Worm (Caenorhabditis elegans) whole organism, late embryonic: ENCODE results near the gene tomm-40.

Experiments used
- ama-1 ChIP-seq: fragments of 150-350 bp; optimal IDR thresholded peaks from 2 replicates; lab custom pipeline; 2014
- elt-2 ChIP-seq: sonication (generic microtip); optimal IDR thresholded peaks from 2 replicates; lab custom pipeline; 2016; ENCODE audit warnings: missing genetic modification reagents, missing genetic modification characterization, missing compliant biosample characterization
- gmeb-2 ChIP-seq: sonication (generic microtip); optimal IDR thresholded peaks from 2 replicates; lab custom pipeline; 2016; ENCODE audit warnings: missing genetic modification characterization, inconsistent platforms, missing compliant biosample characterization
- hlh-30 ChIP-seq: sonication (generic microtip); optimal IDR thresholded peaks from 2 replicates; lab custom pipeline; 2017; ENCODE audit warnings: antibody characterized with exemption, missing genetic modification characterization, missing compliant biosample characterization; ENCODE audit not compliant: insufficient read depth

DNA sequence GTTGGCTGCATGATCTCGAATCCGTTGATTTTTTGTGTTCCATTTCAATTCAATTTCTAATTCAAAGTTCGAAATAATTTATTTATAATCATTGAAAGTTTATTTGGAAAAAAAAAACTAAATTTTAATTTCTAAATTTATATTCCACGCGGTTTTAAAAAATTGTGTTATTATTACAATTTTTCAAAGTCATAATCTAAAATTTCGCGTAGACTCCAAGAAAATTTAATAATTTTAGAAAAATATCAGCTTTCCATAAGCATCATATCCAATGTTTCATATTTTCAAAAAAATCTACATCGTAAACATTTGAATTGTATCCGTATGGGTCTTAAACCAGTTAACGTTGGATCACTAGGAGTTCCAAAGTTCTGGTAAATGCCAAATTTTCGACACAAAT lies 27.0 kb upstream of the tomm-40 start, which contains the start of gene F44G4.5:
- TF ChIP-seq elt-2 (tag; lab: Kevin White, UChicago), result no peak
- no peak for TF ChIP-seq ama-1
- TF ChIP-seq gmeb-2 (tag; lab: Kevin White, UChicago), result no peak
- TF ChIP-seq hlh-30 (tag; lab: Kevin White, UChicago), result no peak
